Fruit fly (Drosophila melanogaster) whole organism, embryonic: ENCODE measurements around the gene isoQC.

Experiments used
- Blimp-1 ChIP-seq: fragments of 200-800 bp; sonication (Bioruptor generic); optimal IDR thresholded peaks from 3 replicates; lab custom pipeline; 2018; ENCODE audit warnings: missing biosample characterization, missing genetic modification characterization, mild to moderate bottlenecking, moderate library complexity, missing genetic modification reagents
- CG12071 ChIP-seq: fragments of 200-800 bp; sonication (Bioruptor generic); optimal IDR thresholded peaks from 3 replicates; lab custom pipeline; 2018; ENCODE audit warnings: missing biosample characterization, mild to moderate bottlenecking, missing genetic modification characterization
- CG12155 ChIP-seq: fragments of 200-800 bp; sonication (Bioruptor generic); optimal IDR thresholded peaks from 3 replicates; lab custom pipeline; 2016; ENCODE audit warnings: missing biosample characterization, missing genetic modification characterization
- CG14710 ChIP-seq: fragments of 200-800 bp; sonication (Bioruptor generic); optimal IDR thresholded peaks from 3 replicates; lab custom pipeline; 2019; ENCODE audit warnings: missing biosample characterization, mild to moderate bottlenecking, missing genetic modification characterization, moderate library complexity
- CG15514 ChIP-seq: fragments of 200-800 bp; sonication (Bioruptor generic); optimal IDR thresholded peaks from 3 replicates; lab custom pipeline; 2017; ENCODE audit warnings: missing biosample characterization, missing genetic modification characterization, mild to moderate bottlenecking, moderate library complexity, missing genetic modification reagents
- CG15696 ChIP-seq: fragments of 200-800 bp; sonication (Bioruptor generic); optimal IDR thresholded peaks from 2 replicates; lab custom pipeline; 2019; ENCODE audit warnings: missing biosample characterization, mild to moderate bottlenecking, missing genetic modification characterization, moderate library complexity
- CG16779 ChIP-seq: fragments of 200-800 bp; sonication (Bioruptor generic); IDR thresholded peaks from 2 replicates; pipeline ENCODE4 v1.3.6; 2022; ENCODE audit warnings: missing biosample characterization, missing genetic modification characterization
- CG17361 ChIP-seq: fragments of 200-800 bp; sonication (Bioruptor generic); IDR thresholded peaks from 3 replicates; pipeline ENCODE4 v1.3.6; 2022; ENCODE audit warnings: missing biosample characterization, missing genetic modification characterization
- CG18599 ChIP-seq: fragments of 200-800 bp; sonication (Bioruptor generic); optimal IDR thresholded peaks from 3 replicates; lab custom pipeline; 2017; ENCODE audit warnings: missing biosample characterization, missing genetic modification characterization, mild to moderate bottlenecking, moderate library complexity, missing genetic modification reagents
- CG30020 ChIP-seq: fragments of 200-800 bp; optimal IDR thresholded peaks from 2 replicates; lab custom pipeline; 2019; ENCODE audit warnings: missing biosample characterization, mild to moderate bottlenecking, missing genetic modification characterization, moderate library complexity
- CG32772 ChIP-seq: fragments of 200-800 bp; sonication (Bioruptor generic); IDR thresholded peaks from 2 replicates; pipeline ENCODE4 v1.3.6; 2022; ENCODE audit warnings: missing biosample characterization, missing genetic modification characterization
- CG33557 ChIP-seq: fragments of 200-800 bp; sonication (Bioruptor generic); optimal IDR thresholded peaks from 2 replicates; lab custom pipeline; 2019; ENCODE audit warnings: missing biosample characterization, mild to moderate bottlenecking, missing genetic modification characterization, moderate library complexity
- CG34376 ChIP-seq: fragments of 200-800 bp; sonication (Bioruptor generic); optimal IDR thresholded peaks from 2 replicates; lab custom pipeline; 2018; ENCODE audit warnings: missing biosample characterization, mild to moderate bottlenecking, missing genetic modification characterization
- CG4730 ChIP-seq: fragments of 200-800 bp; sonication (Bioruptor generic); IDR thresholded peaks from 2 replicates; pipeline ENCODE4 v1.3.6; 2022; ENCODE audit warnings: missing biosample characterization, missing genetic modification characterization
- CG6791 ChIP-seq: fragments of 200-800 bp; sonication (Bioruptor generic); IDR thresholded peaks from 3 replicates; pipeline ENCODE4 v1.3.6; 2022; ENCODE audit warnings: missing biosample characterization, missing genetic modification characterization; ENCODE audit not compliant: partially characterized antibody
- CG7357 ChIP-seq: fragments of 200-800 bp; sonication (Bioruptor generic); IDR thresholded peaks from 3 replicates; pipeline ENCODE4 v1.3.6; 2022; ENCODE audit warnings: missing biosample characterization, missing genetic modification characterization
- CG9609 ChIP-seq: fragments of 200-800 bp; sonication (Bioruptor generic); optimal IDR thresholded peaks from 3 replicates; lab custom pipeline; 2016; ENCODE audit warnings: missing biosample characterization, missing genetic modification characterization
- CG9817 ChIP-seq: fragments of 200-800 bp; sonication (Bioruptor generic); optimal IDR thresholded peaks from 2 replicates; lab custom pipeline; 2018; ENCODE audit warnings: missing biosample characterization, mild to moderate bottlenecking, missing genetic modification characterization, moderate library complexity
- CG9932 ChIP-seq: fragments of 200-800 bp; sonication (Bioruptor generic); IDR thresholded peaks from 2 replicates; pipeline ENCODE4 v1.3.6; 2022; ENCODE audit warnings: missing biosample characterization, missing genetic modification characterization
- D19A ChIP-seq: fragments of 200-800 bp; optimal IDR thresholded peaks from 3 replicates; lab custom pipeline; 2019; ENCODE audit warnings: missing biosample characterization, mild to moderate bottlenecking, missing genetic modification characterization, moderate library complexity
- Dad ChIP-seq: fragments of 200-800 bp; sonication (Bioruptor generic); optimal IDR thresholded peaks from 3 replicates; lab custom pipeline; 2016; ENCODE audit warnings: missing biosample characterization, missing genetic modification characterization
- Deaf1 ChIP-seq: fragments of 200-800 bp; optimal IDR thresholded peaks from 3 replicates; lab custom pipeline; 2019; ENCODE audit warnings: missing biosample characterization, mild to moderate bottlenecking, missing genetic modification characterization, moderate library complexity
- Drgx ChIP-seq: fragments of 200-800 bp; sonication (Bioruptor generic); IDR thresholded peaks from 2 replicates; pipeline ENCODE4 v1.3.6; 2022; ENCODE audit warnings: missing biosample characterization, missing genetic modification characterization
- ERR ChIP-seq: fragments of 200-800 bp; sonication (Bioruptor generic); optimal IDR thresholded peaks from 2 replicates; lab custom pipeline; 2016; ENCODE audit warnings: missing biosample characterization, missing genetic modification characterization
- H15 ChIP-seq: fragments of 200-800 bp; sonication (Bioruptor generic); IDR thresholded peaks from 3 replicates; pipeline ENCODE4 v1.3.6; 2022; ENCODE audit warnings: missing biosample characterization, missing genetic modification characterization
- HLH54F ChIP-seq: fragments of 200-800 bp; sonication (Bioruptor generic); optimal IDR thresholded peaks from 3 replicates; lab custom pipeline; 2016; ENCODE audit warnings: missing biosample characterization, missing genetic modification characterization
- HmgD ChIP-seq: fragments of 200-800 bp; sonication (Bioruptor generic); optimal IDR thresholded peaks from 3 replicates; lab custom pipeline; 2016; ENCODE audit warnings: missing biosample characterization, missing genetic modification characterization
- Hr39 ChIP-seq: fragments of >200 bp; optimal IDR thresholded peaks from 2 replicates; lab custom pipeline; 2017
- NC2α ChIP-seq: fragments of 200-800 bp; sonication (Bioruptor generic); optimal IDR thresholded peaks from 2 replicates; lab custom pipeline; 2016; ENCODE audit warnings: missing biosample characterization, missing genetic modification characterization
- Neu2 ChIP-seq: fragments of 200-800 bp; sonication (Bioruptor generic); optimal IDR thresholded peaks from 3 replicates; lab custom pipeline; 2016; ENCODE audit warnings: missing biosample characterization, missing genetic modification characterization, borderline replicate concordance
- Rfx ChIP-seq: fragments of 200-800 bp; sonication (Bioruptor generic); IDR thresholded peaks from 2 replicates; pipeline ENCODE4 v1.3.6; 2022; ENCODE audit warnings: missing biosample characterization, missing genetic modification characterization
- corto ChIP-seq: fragments of 200-800 bp; sonication (Bioruptor generic); optimal IDR thresholded peaks from 2 replicates; lab custom pipeline; 2016; ENCODE audit warnings: missing biosample characterization, mild to moderate bottlenecking, missing genetic modification characterization, moderate library complexity
- fd96Cb ChIP-seq: fragments of 200-800 bp; sonication (Bioruptor generic); optimal IDR thresholded peaks from 2 replicates; lab custom pipeline; 2018; ENCODE audit warnings: missing biosample characterization, mild to moderate bottlenecking, missing genetic modification characterization, moderate library complexity
- ftz-f1 ChIP-seq: fragments of 200-800 bp; sonication (Bioruptor generic); optimal IDR thresholded peaks from 2 replicates; lab custom pipeline; 2016; ENCODE audit warnings: missing biosample characterization, missing genetic modification characterization
- gce ChIP-seq: fragments of 200-800 bp; sonication (Bioruptor generic); IDR thresholded peaks from 3 replicates; pipeline ENCODE4 v1.3.6; 2022; ENCODE audit warnings: missing biosample characterization, missing genetic modification characterization
- gfzf ChIP-seq: fragments of 200-800 bp; sonication (Bioruptor generic); optimal IDR thresholded peaks from 2 replicates; lab custom pipeline; 2016; ENCODE audit warnings: missing biosample characterization, mild to moderate bottlenecking, missing genetic modification characterization, moderate library complexity
- grau ChIP-seq: fragments of 200-800 bp; optimal IDR thresholded peaks from 3 replicates; lab custom pipeline; 2019; ENCODE audit warnings: missing biosample characterization, mild to moderate bottlenecking, missing genetic modification characterization, moderate library complexity
- grn ChIP-seq: fragments of 200-800 bp; sonication (Bioruptor generic); optimal IDR thresholded peaks from 3 replicates; lab custom pipeline; 2017; ENCODE audit warnings: missing biosample characterization, missing genetic modification characterization
- jing ChIP-seq: fragments of 200-800 bp; sonication (Bioruptor generic); optimal IDR thresholded peaks from 2 replicates; lab custom pipeline; 2018; ENCODE audit warnings: missing biosample characterization, mild to moderate bottlenecking, missing genetic modification characterization
- ken ChIP-seq: fragments of 200-800 bp; sonication (Bioruptor generic); IDR thresholded peaks from 3 replicates; pipeline ENCODE4 v1.3.6; 2022; ENCODE audit warnings: missing biosample characterization, missing genetic modification characterization
- lab ChIP-seq: fragments of 200-800 bp; sonication (Bioruptor generic); optimal IDR thresholded peaks from 3 replicates; lab custom pipeline; 2017; ENCODE audit warnings: missing biosample characterization, missing genetic modification characterization, mild to moderate bottlenecking, moderate library complexity, missing genetic modification reagents
- odd ChIP-seq: fragments of 200-800 bp; sonication (Bioruptor generic); optimal IDR thresholded peaks from 2 replicates; lab custom pipeline; 2017; ENCODE audit warnings: missing biosample characterization, mild to moderate bottlenecking, missing genetic modification characterization
- pita ChIP-seq: fragments of 200-800 bp; sonication (Bioruptor generic); optimal IDR thresholded peaks from 2 replicates; lab custom pipeline; 2017; ENCODE audit warnings: missing biosample characterization, mild to moderate bottlenecking, missing genetic modification characterization
- psq ChIP-seq: fragments of 200-800 bp; sonication (Bioruptor generic); optimal IDR thresholded peaks from 2 replicates; lab custom pipeline; 2017; ENCODE audit warnings: missing biosample characterization, missing genetic modification characterization
- sc ChIP-seq, 3 experiments: fragments of >200 bp in 2 of 3; fragments of 200-800 bp in 1 of 3; sonication (Bioruptor generic) in 1 of 3; optimal IDR thresholded peaks; 2 replicates in 2 of 3; 3 replicates in 1 of 3; lab custom pipeline; 2017; ENCODE audit warnings: mild to moderate bottlenecking in 1 of 3, missing biosample characterization in 1 of 3, missing genetic modification characterization in 1 of 3, missing genetic modification reagents in 1 of 3
- scrt ChIP-seq: fragments of 200-800 bp; sonication (Bioruptor generic); optimal IDR thresholded peaks from 2 replicates; lab custom pipeline; 2018; ENCODE audit warnings: missing biosample characterization, mild to moderate bottlenecking, missing genetic modification characterization, moderate library complexity
- seq ChIP-seq: fragments of 200-800 bp; sonication (Bioruptor generic); IDR thresholded peaks from 2 replicates; pipeline ENCODE4 v1.3.6; 2022; ENCODE audit warnings: missing biosample characterization, missing genetic modification characterization
- tgo ChIP-seq: fragments of 200-800 bp; sonication (Bioruptor generic); IDR thresholded peaks from 3 replicates; pipeline ENCODE4 v1.3.6; 2022; ENCODE audit warnings: missing biosample characterization, missing genetic modification characterization
- toy ChIP-seq: fragments of 200-800 bp; sonication (Bioruptor generic); IDR thresholded peaks from 2 replicates; pipeline ENCODE4 v1.3.6; 2022; ENCODE audit warnings: missing biosample characterization, missing genetic modification characterization
- vfl ChIP-seq: fragments of 200-800 bp; sonication (Bioruptor generic); optimal IDR thresholded peaks from 2 replicates; lab custom pipeline; 2016; ENCODE audit warnings: missing biosample characterization, missing genetic modification characterization

Gene isoQC

DNA sequence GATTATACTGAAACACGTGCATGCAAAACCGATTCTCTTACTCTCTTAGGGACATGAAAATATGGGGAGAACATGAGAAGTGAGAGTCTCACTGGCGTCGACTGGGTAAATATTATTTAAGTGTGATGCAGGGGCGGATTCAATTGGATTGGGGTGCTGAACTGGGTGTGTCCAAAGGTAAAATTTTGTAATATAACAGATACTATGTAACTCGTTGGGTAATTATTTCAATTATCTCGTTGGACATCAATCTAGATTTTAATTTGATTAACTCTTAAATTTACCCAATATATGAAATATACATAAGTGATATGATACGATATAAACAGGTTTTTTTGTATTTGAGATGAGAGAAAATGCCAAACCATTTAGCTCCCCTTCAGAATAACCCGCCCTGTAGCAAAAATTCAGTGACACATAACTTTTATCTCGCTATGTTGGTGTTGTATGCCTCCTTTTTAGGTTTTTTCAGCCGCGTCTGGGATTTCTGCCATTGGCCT lies 33.9 kb downstream of the isoQC start (continued):
- TF ChIP-seq grn (GFP tag; lab: Kevin White, UChicago) = peak; percentile 65
- no peak for TF ChIP-seq pita
- TF ChIP-seq Deaf1 (tag; lab: Kevin White, UChicago) = no peak
- TF ChIP-seq CG15696 (tag; lab: Kevin White, UChicago) = peak; percentile 91
- TF ChIP-seq CG7357 (GFP tag; lab: Robert Waterston, UW) = peak; percentile 89
- peak; percentile 95 for TF ChIP-seq tgo (GFP tag; lab: Robert Waterston, UW)
- TF ChIP-seq HLH54F = peak; percentile 96
- TF ChIP-seq CG9817 = peak; percentile 95
- TF ChIP-seq CG14710 (tag; lab: Kevin White, UChicago) = peak; percentile 83
- TF ChIP-seq Hr39 (lab: Kevin White, UChicago) = no peak
- peak; percentile 90 for TF ChIP-seq ERR (GFP tag; lab: Kevin White, UChicago)
- TF ChIP-seq sc (optimal IDR thresholded peaks at IDR 0.05; lab: Kevin White, UChicago) = no peak
- peak; percentile 49 for TF ChIP-seq sc (GFP tag; optimal IDR thresholded peaks at IDR 0.05; lab: Kevin White, UChicago)
- TF ChIP-seq Blimp-1 (GFP tag; lab: Kevin White, UChicago) = peak; percentile 89
- TF ChIP-seq Neu2 (GFP tag; lab: Kevin White, UChicago) = peak; percentile 64
- TF ChIP-seq Drgx (GFP tag; lab: Robert Waterston, UW) = no peak; the same call in 1 of the 2 replicates
- TF ChIP-seq CG15514 (GFP tag; lab: Kevin White, UChicago) = peak; percentile 90
- peak; percentile 57 for TF ChIP-seq psq
- peak; percentile 96 for TF ChIP-seq CG16779
- TF ChIP-seq NC2α (GFP tag; lab: Kevin White, UChicago) = peak; percentile 81
- TF ChIP-seq seq (GFP tag; lab: Robert Waterston, UW) = peak; percentile 91
- TF ChIP-seq lab (GFP tag; lab: Kevin White, UChicago) = peak; percentile 98
- TF ChIP-seq HmgD (GFP tag; lab: Kevin White, UChicago) = peak; percentile 81
- TF ChIP-seq D19A (tag; lab: Kevin White, UChicago) = peak; percentile 85
- TF ChIP-seq toy (GFP tag; lab: Robert Waterston, UW) = no peak; the same call in 1 of the 2 replicates
- peak; percentile 49 for TF ChIP-seq CG30020
- peak; percentile 82 for TF ChIP-seq odd (GFP tag; lab: Kevin White, UChicago)
- 0 out of 3 replicates have a peak, but pooled peaks have one; percentile 51 for TF ChIP-seq CG6791 (GFP tag; lab: Robert Waterston, UW)
- no peak for TF ChIP-seq gfzf
- TF ChIP-seq CG18599 (GFP tag; lab: Kevin White, UChicago) = peak; percentile 98
- TF ChIP-seq fd96Cb (tag; lab: Kevin White, UChicago) = peak; percentile 91
- peak; percentile 98 for TF ChIP-seq CG9932
- TF ChIP-seq CG34376 (GFP tag; lab: Kevin White, UChicago) = peak; percentile 96
- peak; percentile 92 for TF ChIP-seq CG32772
- TF ChIP-seq grau (tag; lab: Kevin White, UChicago) = peak; percentile 93
- peak; percentile 87 for TF ChIP-seq CG4730 (GFP tag; lab: Robert Waterston, UW)
- TF ChIP-seq ken (GFP tag; lab: Robert Waterston, UW) = peak; percentile 81
- TF ChIP-seq corto (GFP tag; lab: Kevin White, UChicago) = peak; percentile 31
- TF ChIP-seq jing (GFP tag; lab: Kevin White, UChicago) = peak; percentile 80
- peak; percentile 91 for TF ChIP-seq H15 (GFP tag; lab: Robert Waterston, UW)
- TF ChIP-seq vfl (GFP tag; lab: Kevin White, UChicago) = peak; percentile 92
- peak; percentile 96 for TF ChIP-seq CG12155
- peak; percentile 79 for TF ChIP-seq CG33557 (GFP tag; lab: Kevin White, UChicago)
- TF ChIP-seq ftz-f1 (GFP tag; lab: Kevin White, UChicago) = peak; percentile 60
- peak; percentile 81 for TF ChIP-seq CG12071
- TF ChIP-seq Dad (GFP tag; lab: Kevin White, UChicago) = peak; percentile 85
- peak; percentile 91 for TF ChIP-seq CG9609
- peak; percentile 84 for TF ChIP-seq scrt
- TF ChIP-seq gce (GFP tag; lab: Robert Waterston, UW) = peak; percentile 73; the same call in 1 of the 3 replicates
- peak; percentile 93 for TF ChIP-seq CG17361 (GFP tag; lab: Robert Waterston, UW)
- TF ChIP-seq Rfx (GFP tag; lab: Robert Waterston, UW) = peak; percentile 98
